Fruit fly (Drosophila melanogaster) whole organism, adult: ENCODE data around the gene eIF2gamma.

Source experiments
- CG5204 ChIP-seq: fragments of 200-800 bp; sonication (Bioruptor generic); optimal IDR thresholded peaks from 2 replicates; lab custom pipeline; 2016; ENCODE audit warnings: missing biosample characterization, missing genetic modification characterization
- Hr96 ChIP-seq: fragments of 200-800 bp; sonication (Bioruptor generic); optimal IDR thresholded peaks from 2 replicates; lab custom pipeline; 2016; ENCODE audit warnings: missing biosample characterization, missing genetic modification characterization
- bab1 ChIP-seq: fragments of 200-800 bp; sonication (Bioruptor generic); optimal IDR thresholded peaks from 3 replicates; lab custom pipeline; 2019; ENCODE audit warnings: missing biosample characterization, mild to moderate bottlenecking, missing genetic modification characterization, moderate library complexity

dm6 chr3R:15282326-15282725, 19.1 kb upstream of the eIF2gamma start:
- TF ChIP-seq Hr96 (GFP tag; lab: Kevin White, UChicago): no peak
- TF ChIP-seq CG5204 (GFP tag; lab: Kevin White, UChicago): no peak
- TF ChIP-seq bab1: no peak
